Worm (Caenorhabditis elegans) whole organism, young adult: ENCODE data around the gene dnj-24.

ENCODE experiments used
- K11D2.4 ChIP-seq: fragments of 200-800 bp; sonication (Bioruptor generic); IDR thresholded peaks from 2 replicates; pipeline ENCODE4 v1.3.6; 2022; ENCODE audit warnings: missing genetic modification reagents, missing genetic modification characterization, missing compliant biosample characterization
- cebp-2 ChIP-seq: fragments of 200-800 bp; sonication (Bioruptor generic); IDR thresholded peaks from 2 replicates; pipeline ENCODE4 v1.3.6; 2022; ENCODE audit warnings: missing genetic modification characterization, missing compliant biosample characterization
- gei-17 ChIP-seq: fragments of 200-800 bp; sonication (Bioruptor generic); optimal IDR thresholded peaks from 2 replicates; lab custom pipeline; 2018; ENCODE audit warnings: mild to moderate bottlenecking, missing genetic modification characterization, missing compliant biosample characterization
- hrde-1 ChIP-seq: sonication (generic microtip); optimal IDR thresholded peaks from 2 replicates; lab custom pipeline; 2016; ENCODE audit warnings: missing genetic modification characterization, mild to moderate bottlenecking, missing compliant biosample characterization, moderate library complexity, missing genotype, missing genetic modification reagents, borderline replicate concordance
- madf-3 ChIP-seq: fragments of 200-800 bp; sonication (Bioruptor generic); IDR thresholded peaks from 2 replicates; pipeline ENCODE4 v1.3.6; 2022; ENCODE audit warnings: missing genetic modification reagents, missing genetic modification characterization, missing compliant biosample characterization

ce11 chrIII:5405628-5406084 lies 18.2 kb downstream of the dnj-24 start, which contains the start of the genes W03A5.2 and Y32H12A.8:
- TF ChIP-seq madf-3 (GFP tag; lab: Robert Waterston, UW) (no peak), cebp-2 (GFP tag; lab: Robert Waterston, UW) (no peak), K11D2.4 (no peak), gei-17 (GFP tag; lab: Kevin White, UChicago) (no peak), hrde-1 (tag; lab: Kevin White, UChicago) (no peak)
